Worm (Caenorhabditis elegans) whole organism, young adult: ENCODE results near the gene F20D12.7.

ENCODE experiments used
- snpc-1.1 ChIP-seq: sonication (generic microtip); optimal IDR thresholded peaks from 2 replicates; lab custom pipeline; 2017; ENCODE audit warnings: missing genetic modification characterization, mild to moderate bottlenecking, missing compliant biosample characterization, antibody characterized with exemption, moderate library complexity, missing genotype, missing genetic modification reagents; ENCODE audit not compliant: insufficient read depth
- tlf-1 ChIP-seq: fragments of 200-800 bp; sonication (Bioruptor generic); optimal IDR thresholded peaks from 2 replicates; lab custom pipeline; 2018; ENCODE audit warnings: mild to moderate bottlenecking, missing genetic modification characterization, missing compliant biosample characterization

DNA sequence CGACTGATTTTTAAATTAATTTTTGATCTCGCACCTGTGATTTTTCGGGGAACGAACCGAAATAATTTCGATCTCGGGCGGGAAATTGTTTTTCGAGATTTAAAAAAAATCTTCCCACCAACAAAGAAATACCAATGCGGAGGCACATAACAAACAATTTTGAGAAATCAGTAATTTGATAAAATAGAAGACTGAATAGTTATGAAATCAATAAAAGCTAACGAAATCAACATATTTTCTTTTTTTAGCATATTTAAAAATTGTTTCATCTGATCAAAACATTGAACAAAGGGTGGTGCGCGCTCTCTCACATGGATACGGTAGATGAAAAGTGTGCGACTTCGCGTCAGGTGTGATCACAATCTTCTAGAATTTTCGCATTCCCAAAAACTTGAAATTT, 19.4 kb upstream of the F20D12.7 start:
- TF ChIP-seq snpc-1.1 (tag; lab: Kevin White, UChicago) = no peak
- peak; percentile 61 for TF ChIP-seq tlf-1
